Fruit fly (Drosophila melanogaster) whole organism, embryonic: ENCODE results near the gene Ac13E.

Source experiments
- BEAF-32 ChIP-seq: fragments of 200-800 bp; sonication (Bioruptor generic); optimal IDR thresholded peaks from 3 replicates; lab custom pipeline; 2017; ENCODE audit warnings: missing biosample characterization, missing genetic modification characterization, mild to moderate bottlenecking, moderate library complexity, missing genetic modification reagents
- Bgb ChIP-seq: fragments of 200-800 bp; sonication (Bioruptor generic); IDR thresholded peaks from 2 replicates; pipeline ENCODE4 v1.3.6; 2022; ENCODE audit warnings: missing biosample characterization, missing genetic modification characterization; ENCODE audit not compliant: partially characterized antibody
- CG10209 ChIP-seq: fragments of 200-800 bp; sonication (Bioruptor generic); optimal IDR thresholded peaks from 3 replicates; lab custom pipeline; 2017; ENCODE audit warnings: missing biosample characterization, mild to moderate bottlenecking, missing genetic modification characterization, missing genetic modification reagents
- CG10543 ChIP-seq: fragments of 200-800 bp; sonication (Bioruptor generic); optimal IDR thresholded peaks from 3 replicates; lab custom pipeline; 2017; ENCODE audit warnings: missing biosample characterization, mild to moderate bottlenecking, missing genetic modification characterization, moderate library complexity
- CG13424 ChIP-seq: fragments of 200-800 bp; sonication (Bioruptor generic); optimal IDR thresholded peaks from 2 replicates; lab custom pipeline; 2019; ENCODE audit warnings: missing biosample characterization, mild to moderate bottlenecking, missing genetic modification characterization, moderate library complexity
- CG13894 ChIP-seq: fragments of 200-800 bp; sonication (Bioruptor generic); optimal IDR thresholded peaks from 3 replicates; lab custom pipeline; 2018; ENCODE audit warnings: missing biosample characterization, mild to moderate bottlenecking, missing genetic modification characterization, moderate library complexity
- CG14014 ChIP-seq: fragments of 200-800 bp; sonication (Bioruptor generic); IDR thresholded peaks from 2 replicates; pipeline ENCODE4 v1.3.6; 2022; ENCODE audit warnings: missing biosample characterization, missing genetic modification characterization
- CG14710 ChIP-seq: fragments of 200-800 bp; sonication (Bioruptor generic); optimal IDR thresholded peaks from 3 replicates; lab custom pipeline; 2019; ENCODE audit warnings: missing biosample characterization, mild to moderate bottlenecking, missing genetic modification characterization, moderate library complexity
- CG15073 ChIP-seq: fragments of 200-800 bp; sonication (Bioruptor generic); optimal IDR thresholded peaks from 2 replicates; lab custom pipeline; 2016; ENCODE audit warnings: missing biosample characterization, missing genetic modification characterization
- CG16863 ChIP-seq: fragments of 200-800 bp; sonication (Bioruptor generic); optimal IDR thresholded peaks from 3 replicates; lab custom pipeline; 2016; ENCODE audit warnings: missing biosample characterization, missing genetic modification characterization
- CG17328 ChIP-seq: fragments of 200-800 bp; sonication (Bioruptor generic); IDR thresholded peaks from 2 replicates; pipeline ENCODE4 v1.3.6; 2022; ENCODE audit warnings: missing biosample characterization, missing genetic modification characterization
- CG17361 ChIP-seq: fragments of 200-800 bp; sonication (Bioruptor generic); IDR thresholded peaks from 3 replicates; pipeline ENCODE4 v1.3.6; 2022; ENCODE audit warnings: missing biosample characterization, missing genetic modification characterization
- CG17612 ChIP-seq: fragments of 200-800 bp; sonication (Bioruptor generic); IDR thresholded peaks from 2 replicates; pipeline ENCODE4 v1.3.6; 2022; ENCODE audit warnings: missing biosample characterization, missing genetic modification characterization
- CG2889 ChIP-seq: fragments of 200-800 bp; sonication (Bioruptor generic); IDR thresholded peaks from 3 replicates; pipeline ENCODE4 v1.3.6; 2022; ENCODE audit warnings: missing biosample characterization, missing genetic modification characterization
- CG31365 ChIP-seq: fragments of 200-800 bp; sonication (Bioruptor generic); optimal IDR thresholded peaks from 2 replicates; lab custom pipeline; 2018; ENCODE audit warnings: missing biosample characterization, mild to moderate bottlenecking, missing genetic modification characterization
- CG32532 ChIP-seq: fragments of 200-800 bp; sonication (Bioruptor generic); IDR thresholded peaks from 2 replicates; pipeline ENCODE4 v1.3.6; 2022; ENCODE audit warnings: missing biosample characterization, missing genetic modification characterization
- CG34422 ChIP-seq: fragments of 200-800 bp; sonication (Bioruptor generic); IDR thresholded peaks from 3 replicates; pipeline ENCODE4 v1.3.6; 2022; ENCODE audit warnings: missing biosample characterization, missing genetic modification characterization
- CG3838 ChIP-seq: fragments of 200-800 bp; sonication (Bioruptor generic); optimal IDR thresholded peaks from 3 replicates; lab custom pipeline; 2016; ENCODE audit warnings: missing biosample characterization, missing genetic modification characterization
- CG3847 ChIP-seq: fragments of 200-800 bp; sonication (Bioruptor generic); IDR thresholded peaks from 2 replicates; pipeline ENCODE4 v1.3.6; 2022; ENCODE audit warnings: missing biosample characterization, missing genetic modification characterization
- CG3995 ChIP-seq: fragments of 200-800 bp; sonication (Bioruptor generic); optimal IDR thresholded peaks from 3 replicates; lab custom pipeline; 2016; ENCODE audit warnings: missing biosample characterization, missing genetic modification characterization
- CG5953 ChIP-seq: fragments of 200-800 bp; sonication (Bioruptor generic); IDR thresholded peaks from 2 replicates; pipeline ENCODE4 v1.3.6; 2022; ENCODE audit warnings: missing biosample characterization, missing genetic modification characterization
- CG6654 ChIP-seq: fragments of 200-800 bp; sonication (Bioruptor generic); optimal IDR thresholded peaks from 2 replicates; lab custom pipeline; 2017; ENCODE audit warnings: missing biosample characterization, mild to moderate bottlenecking, missing genetic modification characterization
- CG9215 ChIP-seq: fragments of 200-800 bp; sonication (Bioruptor generic); IDR thresholded peaks from 2 replicates; pipeline ENCODE4 v1.3.6; 2022; ENCODE audit warnings: missing biosample characterization, missing genetic modification characterization
- CG9727 ChIP-seq: fragments of 200-800 bp; sonication (Bioruptor generic); optimal IDR thresholded peaks from 3 replicates; lab custom pipeline; 2017; ENCODE audit warnings: missing biosample characterization, mild to moderate bottlenecking, missing genetic modification characterization
- E2f1 ChIP-seq: fragments of 200-800 bp; sonication (Bioruptor generic); IDR thresholded peaks from 2 replicates; pipeline ENCODE4 v1.3.6; 2022; ENCODE audit warnings: missing biosample characterization, missing genetic modification characterization
- NK7.1 ChIP-seq: fragments of 200-800 bp; sonication (Bioruptor generic); optimal IDR thresholded peaks from 3 replicates; lab custom pipeline; 2016; ENCODE audit warnings: missing biosample characterization, missing genetic modification characterization
- Nf-YB ChIP-seq: fragments of 200-800 bp; sonication (Bioruptor generic); optimal IDR thresholded peaks from 3 replicates; lab custom pipeline; 2019; ENCODE audit warnings: missing biosample characterization, mild to moderate bottlenecking, missing genetic modification characterization, moderate library complexity
- Nf-YC ChIP-seq: fragments of 200-800 bp; optimal IDR thresholded peaks from 3 replicates; lab custom pipeline; 2019; ENCODE audit warnings: missing biosample characterization, mild to moderate bottlenecking, missing genetic modification characterization, moderate library complexity
- ab ChIP-seq: fragments of 200-800 bp; sonication (Bioruptor generic); optimal IDR thresholded peaks from 2 replicates; lab custom pipeline; 2016; ENCODE audit warnings: missing biosample characterization, missing genetic modification characterization
- amos ChIP-seq: fragments of 200-800 bp; sonication (Bioruptor generic); IDR thresholded peaks from 2 replicates; pipeline ENCODE4 v1.3.6; 2022; ENCODE audit warnings: missing biosample characterization, missing genetic modification characterization; ENCODE audit not compliant: partially characterized antibody
- dan ChIP-seq: fragments of 200-800 bp; sonication (Bioruptor generic); IDR thresholded peaks from 2 replicates; pipeline ENCODE4 v1.3.6; 2022; ENCODE audit warnings: missing biosample characterization, missing genetic modification characterization
- dmrt99B ChIP-seq: fragments of 200-800 bp; sonication (Bioruptor generic); optimal IDR thresholded peaks from 2 replicates; lab custom pipeline; 2018; ENCODE audit warnings: missing biosample characterization, mild to moderate bottlenecking, missing genetic modification characterization, moderate library complexity
- gcm ChIP-seq: fragments of 200-800 bp; sonication (Bioruptor generic); optimal IDR thresholded peaks from 2 replicates; lab custom pipeline; 2019; ENCODE audit warnings: missing biosample characterization, mild to moderate bottlenecking, missing genetic modification characterization, moderate library complexity
- gt ChIP-seq: fragments of 200-800 bp; sonication (Bioruptor generic); IDR thresholded peaks from 2 replicates; pipeline ENCODE4 v1.3.6; 2022; ENCODE audit warnings: missing biosample characterization, missing genetic modification characterization
- h ChIP-seq: fragments of >200 bp; optimal IDR thresholded peaks from 2 replicates; lab custom pipeline; 2017
- hbn ChIP-seq: fragments of 200-800 bp; sonication (Bioruptor generic); IDR thresholded peaks from 2 replicates; pipeline ENCODE4 v1.3.6; 2022; ENCODE audit warnings: missing biosample characterization, missing genetic modification characterization; ENCODE audit not compliant: partially characterized antibody
- jigr1 ChIP-seq: fragments of 200-800 bp; sonication (Bioruptor generic); IDR thresholded peaks from 3 replicates; pipeline ENCODE4 v1.3.6; 2022; ENCODE audit warnings: missing biosample characterization, missing genetic modification characterization
- ken ChIP-seq: fragments of 200-800 bp; sonication (Bioruptor generic); IDR thresholded peaks from 3 replicates; pipeline ENCODE4 v1.3.6; 2022; ENCODE audit warnings: missing biosample characterization, missing genetic modification characterization
- lab ChIP-seq: fragments of 200-800 bp; sonication (Bioruptor generic); optimal IDR thresholded peaks from 3 replicates; lab custom pipeline; 2017; ENCODE audit warnings: missing biosample characterization, missing genetic modification characterization, mild to moderate bottlenecking, moderate library complexity, missing genetic modification reagents
- lmd ChIP-seq: fragments of 200-800 bp; sonication (Bioruptor generic); IDR thresholded peaks from 2 replicates; pipeline ENCODE4 v1.3.6; 2022; ENCODE audit warnings: missing biosample characterization, missing genetic modification characterization
- luna ChIP-seq: fragments of 200-800 bp; sonication (Bioruptor generic); optimal IDR thresholded peaks from 2 replicates; lab custom pipeline; 2016; ENCODE audit warnings: missing biosample characterization, missing genetic modification characterization
- nau ChIP-seq: fragments of 200-800 bp; sonication (Bioruptor generic); optimal IDR thresholded peaks from 3 replicates; lab custom pipeline; 2017; ENCODE audit warnings: missing biosample characterization, mild to moderate bottlenecking, missing genetic modification characterization, missing genetic modification reagents
- nerfin-1 ChIP-seq: fragments of 200-800 bp; sonication (Bioruptor generic); optimal IDR thresholded peaks from 3 replicates; lab custom pipeline; 2019; ENCODE audit warnings: missing biosample characterization, mild to moderate bottlenecking, missing genetic modification characterization, moderate library complexity
- onecut ChIP-seq: fragments of 200-800 bp; sonication (Bioruptor generic); IDR thresholded peaks from 2 replicates; pipeline ENCODE4 v1.3.6; 2022; ENCODE audit warnings: missing biosample characterization, missing genetic modification characterization
- p53 ChIP-seq: fragments of 200-800 bp; sonication (Bioruptor generic); optimal IDR thresholded peaks from 2 replicates; lab custom pipeline; 2016; ENCODE audit warnings: missing biosample characterization, missing genetic modification characterization
- pho ChIP-seq: fragments of 200-800 bp; sonication (Bioruptor generic); optimal IDR thresholded peaks from 2 replicates; lab custom pipeline; 2016; ENCODE audit warnings: missing biosample characterization, missing genetic modification characterization
- prd ChIP-seq, 3 experiments: fragments of >200 bp in 2 of 3; fragments of 200-800 bp in 1 of 3; sonication (Bioruptor generic) in 1 of 3; optimal IDR thresholded peaks in 2 of 3; IDR thresholded peaks in 1 of 3; 2 replicates in 2 of 3; 3 replicates in 1 of 3; pipeline versions ENCODE4 v1.3.6 to Lab custom; 2017 to 2022; ENCODE audit warnings: missing biosample characterization in 1 of 3, missing genetic modification characterization in 1 of 3
- rib ChIP-seq: fragments of 200-800 bp; sonication (Bioruptor generic); IDR thresholded peaks from 2 replicates; pipeline ENCODE4 v1.3.6; 2022; ENCODE audit warnings: missing biosample characterization, missing genetic modification characterization
- salm ChIP-seq: fragments of 200-800 bp; sonication (Bioruptor generic); optimal IDR thresholded peaks from 2 replicates; lab custom pipeline; 2018; ENCODE audit warnings: missing biosample characterization, mild to moderate bottlenecking, missing genetic modification characterization
- sqz ChIP-seq: fragments of 200-800 bp; sonication (Bioruptor generic); optimal IDR thresholded peaks from 3 replicates; lab custom pipeline; 2018; ENCODE audit warnings: missing biosample characterization, mild to moderate bottlenecking, missing genetic modification characterization
- stc ChIP-seq: fragments of 200-800 bp; sonication (Bioruptor generic); IDR thresholded peaks from 2 replicates; pipeline ENCODE4 v1.3.6; 2022; ENCODE audit warnings: missing biosample characterization, missing genetic modification characterization

Gene Ac13E

dm6 chrX:15498791-15499190 lies 55.3 kb downstream of the Ac13E start (continued):
- 0 out of 3 replicates have a peak, but pooled peaks have one; percentile 44 for TF ChIP-seq ken (GFP tag; lab: Robert Waterston, UW)
- TF ChIP-seq amos (GFP tag; lab: Robert Waterston, UW), result peak; percentile 36; the same call in 1 of the 2 replicates
- peak; percentile 44 for TF ChIP-seq CG17328 (GFP tag; lab: Robert Waterston, UW)
- TF ChIP-seq CG17612, result no peak
- no peak for TF ChIP-seq CG3838 (GFP tag; lab: Kevin White, UChicago)
- TF ChIP-seq CG9215 (GFP tag; lab: Robert Waterston, UW), result no peak
- TF ChIP-seq CG17361 (GFP tag; lab: Robert Waterston, UW), result no peak
- TF ChIP-seq CG13894 (tag; lab: Kevin White, UChicago), result no peak
- no peak for TF ChIP-seq p53 (GFP tag; lab: Kevin White, UChicago)
- peak; percentile 67 for TF ChIP-seq lab (GFP tag; lab: Kevin White, UChicago)
- no peak for TF ChIP-seq salm (tag; lab: Kevin White, UChicago)
- no peak for TF ChIP-seq CG31365 (tag; lab: Kevin White, UChicago)
- no peak for TF ChIP-seq hbn (GFP tag; lab: Robert Waterston, UW)
- no peak for TF ChIP-seq nau (GFP tag; lab: Kevin White, UChicago)
- no peak for TF ChIP-seq CG10209
- TF ChIP-seq nerfin-1 (tag; lab: Kevin White, UChicago), result no peak
- no peak for TF ChIP-seq pho (GFP tag; lab: Kevin White, UChicago)
- TF ChIP-seq lmd (GFP tag; lab: Robert Waterston, UW), result no peak
- TF ChIP-seq luna (GFP tag; lab: Kevin White, UChicago), result no peak
- TF ChIP-seq onecut (GFP tag; lab: Robert Waterston, UW), result no peak
- no peak for TF ChIP-seq prd (optimal IDR thresholded peaks at IDR 0.05; lab: Kevin White, UChicago)
- TF ChIP-seq prd (GFP tag; IDR thresholded peaks at IDR 0.05; lab: Robert Waterston, UW), result 0 out of 3 replicates have a peak, but pooled peaks have one; percentile 28
- TF ChIP-seq jigr1 (GFP tag; lab: Robert Waterston, UW), result no peak
- TF ChIP-seq dan (GFP tag; lab: Robert Waterston, UW), result no peak
- TF ChIP-seq h (lab: Kevin White, UChicago), result no peak
- no peak for TF ChIP-seq BEAF-32 (GFP tag; lab: Kevin White, UChicago)
- peak; percentile 27 for TF ChIP-seq dmrt99B (tag; lab: Kevin White, UChicago)
- TF ChIP-seq CG3847, result no peak
- no peak for TF ChIP-seq CG5953 (GFP tag; lab: Robert Waterston, UW)
- TF ChIP-seq CG16863 (GFP tag; lab: Kevin White, UChicago), result no peak
- TF ChIP-seq rib, result no peak
- no peak for TF ChIP-seq CG14710 (tag; lab: Kevin White, UChicago)
- no peak for TF ChIP-seq ab (GFP tag; lab: Kevin White, UChicago)
- peak; percentile 11 for TF ChIP-seq Nf-YC (tag; lab: Kevin White, UChicago)
- peak; percentile 9 for TF ChIP-seq sqz
- no peak for TF ChIP-seq CG15073
- TF ChIP-seq CG32532 (GFP tag; lab: Robert Waterston, UW), result peak; percentile 23; the same call in 1 of the 2 replicates
- no peak for TF ChIP-seq CG3995 (GFP tag; lab: Kevin White, UChicago)
- peak; percentile 34 for TF ChIP-seq gcm
- peak; percentile 7 for TF ChIP-seq NK7.1
- no peak for TF ChIP-seq E2f1 (GFP tag; lab: Robert Waterston, UW)
- TF ChIP-seq CG10543 (GFP tag; lab: Kevin White, UChicago), result no peak
- TF ChIP-seq CG14014 (GFP tag; lab: Robert Waterston, UW), result peak; percentile 43; the same call in 1 of the 2 replicates
- TF ChIP-seq Nf-YB (GFP tag; lab: Kevin White, UChicago), result peak; percentile 16
- peak; percentile 22; the same call in 1 of the 2 replicates for TF ChIP-seq Bgb
- TF ChIP-seq gt (GFP tag; lab: Robert Waterston, UW), result no peak
- TF ChIP-seq stc (GFP tag; lab: Robert Waterston, UW), result 0 out of 2 replicates have a peak, but pooled peaks have one; percentile 5
- TF ChIP-seq CG34422, result peak; percentile 35; the same call in 1 of the 3 replicates
- TF ChIP-seq CG13424, result peak; percentile 8
- TF ChIP-seq CG2889 (GFP tag; lab: Robert Waterston, UW), result no peak
- peak; percentile 44 for TF ChIP-seq CG9727 (GFP tag; lab: Kevin White, UChicago)
- no peak for TF ChIP-seq CG6654 (GFP tag; lab: Kevin White, UChicago)
